Worm (Caenorhabditis elegans) whole organism, mixed stage, embryonic: ENCODE measurements around the gene K07H8.12.

ENCODE experiments used
- M03D4.4 ChIP-seq: sonication (generic microtip); optimal IDR thresholded peaks from 2 replicates; lab custom pipeline; 2017; ENCODE audit warnings: mild to moderate bottlenecking, missing genetic modification characterization, missing compliant biosample characterization
- blmp-1 ChIP-seq: fragments of 150-350 bp; optimal IDR thresholded peaks from 2 replicates; lab custom pipeline; 2014; ENCODE audit warnings: missing biosample characterization, missing genetic modification characterization
- cnd-1 ChIP-seq: fragments of 200-800 bp; sonication (Bioruptor generic); optimal IDR thresholded peaks from 2 replicates; lab custom pipeline; 2018; ENCODE audit warnings: mild to moderate bottlenecking, missing genetic modification characterization, missing compliant biosample characterization
- elt-1 ChIP-seq: sonication (generic microtip); optimal IDR thresholded peaks from 2 replicates; lab custom pipeline; 2017; ENCODE audit warnings: missing genetic modification characterization, mild to moderate bottlenecking, missing compliant biosample characterization, antibody characterized with exemption, moderate library complexity, borderline replicate concordance; ENCODE audit not compliant: insufficient read depth
- elt-3 ChIP-seq: fragments of 150-350 bp; optimal IDR thresholded peaks from 2 replicates; lab custom pipeline; 2014; ENCODE audit warnings: missing biosample characterization, missing genetic modification characterization
- flh-1 ChIP-seq: fragments of 200-800 bp; sonication (Bioruptor generic); optimal IDR thresholded peaks from 2 replicates; lab custom pipeline; 2018; ENCODE audit warnings: mild to moderate bottlenecking, missing genetic modification characterization, moderate library complexity, missing compliant biosample characterization
- nhr-2 ChIP-seq: fragments of 150-350 bp; optimal IDR thresholded peaks from 2 replicates; lab custom pipeline; 2014; ENCODE audit warnings: missing biosample characterization, missing genetic modification characterization
- nhr-237 ChIP-seq: fragments of 150-350 bp; optimal IDR thresholded peaks from 2 replicates; lab custom pipeline; 2014; ENCODE audit warnings: missing biosample characterization, missing genetic modification characterization
- sem-2 ChIP-seq: fragments of 200-800 bp; sonication (Bioruptor generic); optimal IDR thresholded peaks from 2 replicates; lab custom pipeline; 2018; ENCODE audit warnings: mild to moderate bottlenecking, missing genetic modification characterization, missing compliant biosample characterization
- snpc-4 ChIP-seq: fragments of 150-350 bp; optimal IDR thresholded peaks from 2 replicates; lab custom pipeline; 2014; ENCODE audit warnings: missing biosample characterization, missing genetic modification characterization
- sptf-1 ChIP-seq: sonication (generic microtip); optimal IDR thresholded peaks from 2 replicates; lab custom pipeline; 2017; ENCODE audit warnings: mild to moderate bottlenecking, missing genetic modification characterization, moderate library complexity, missing compliant biosample characterization
- tbx-8 ChIP-seq: fragments of 200-800 bp; sonication (Bioruptor generic); optimal IDR thresholded peaks from 2 replicates; lab custom pipeline; 2018; ENCODE audit warnings: mild to moderate bottlenecking, missing genetic modification characterization, moderate library complexity, missing compliant biosample characterization
- ztf-11 ChIP-seq: fragments of 150-350 bp; optimal IDR thresholded peaks from 2 replicates; lab custom pipeline; 2014; ENCODE audit warnings: missing biosample characterization, missing genetic modification characterization

Gene K07H8.12

DNA sequence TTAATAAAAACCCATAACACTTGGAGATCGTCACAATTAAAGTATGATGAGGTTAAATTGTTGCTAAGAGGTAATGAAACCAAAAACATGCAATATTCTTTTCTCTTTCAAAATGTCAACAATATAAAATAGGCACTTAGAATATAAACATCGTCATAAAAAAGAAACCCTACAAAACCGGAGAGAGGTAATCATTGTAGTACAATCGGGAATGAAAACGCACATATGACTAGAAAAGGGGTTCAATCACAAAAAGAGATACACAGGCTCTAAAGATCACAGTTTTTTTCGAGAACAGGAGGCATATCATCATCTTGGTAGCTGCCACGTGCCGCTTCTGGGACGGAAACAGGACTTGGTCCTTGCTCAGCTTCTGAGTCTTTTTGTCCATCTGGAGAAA lies 50.0 kb downstream of the K07H8.12 start:
- no peak for TF ChIP-seq ztf-11 (tag; lab: Kevin White, UChicago)
- TF ChIP-seq sem-2 (GFP tag; lab: Kevin White, UChicago) = no peak
- no peak for TF ChIP-seq flh-1 (GFP tag; lab: Kevin White, UChicago)
- no peak for TF ChIP-seq tbx-8 (GFP tag; lab: Kevin White, UChicago)
- no peak for TF ChIP-seq elt-3 (tag; lab: Kevin White, UChicago)
- TF ChIP-seq cnd-1 (tag; lab: Kevin White, UChicago) = no peak
- no peak for TF ChIP-seq nhr-237
- TF ChIP-seq sptf-1 (tag; lab: Kevin White, UChicago) = no peak
- TF ChIP-seq blmp-1 = no peak
- TF ChIP-seq elt-1 (tag; lab: Kevin White, UChicago) = no peak
- no peak for TF ChIP-seq M03D4.4 (tag; lab: Kevin White, UChicago)
- no peak for TF ChIP-seq nhr-2 (tag; lab: Kevin White, UChicago)
- TF ChIP-seq snpc-4 (tag; lab: Kevin White, UChicago) = no peak
- TF ChIP-seq, all 35 proteins: peak for 0
